Worm (Caenorhabditis elegans): ENCODE results near the gene Y37E11B.5.

Gene Y37E11B.5

ce11 chrIV:3570612-3571011 is 27.7 kb downstream of the Y37E11B.5 start:
- no peak for TF ChIP-seq unc-62 (GFP tag; optimal IDR thresholded peaks at IDR 0.05)

DNA sequence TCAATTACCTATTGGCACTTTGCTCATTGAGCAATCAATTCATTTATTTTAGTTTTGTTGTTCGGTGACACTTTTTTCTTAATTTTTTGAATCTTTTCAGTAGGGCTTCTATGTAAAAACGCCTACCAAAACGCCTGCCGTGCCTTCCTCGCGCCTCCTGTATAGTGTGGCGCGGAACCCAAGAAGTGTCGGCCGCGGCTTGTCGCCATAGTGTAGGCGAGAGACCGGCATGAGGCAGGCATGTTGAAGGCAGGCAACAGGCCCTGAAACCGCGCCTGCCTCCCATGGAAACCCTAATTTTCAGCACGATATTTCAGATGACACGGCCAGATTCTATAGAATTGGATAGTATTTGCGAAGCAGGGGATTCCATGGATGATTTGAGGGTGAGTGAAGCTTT is 29.7 kb downstream of the Y37E11B.5 start, which contains the start of gene otpl-1:
Gene otpl-1, plus strand, starts transcription at position 372 of the 400 bp plus-strand sequence.
- TF ChIP-seq unc-62 (GFP tag; optimal IDR thresholded peaks at IDR 0.05): no peak

- no peak for TF ChIP-seq unc-62 (GFP tag; optimal IDR thresholded peaks at IDR 0.05)
Observed at ce11 chrIV:3564901-3565300, 33.5 kb downstream of the Y37E11B.5 start, which contains the start of gene sre-5. Gene sre-5, plus strand, starts transcription at chrIV:3565201.

DNA sequence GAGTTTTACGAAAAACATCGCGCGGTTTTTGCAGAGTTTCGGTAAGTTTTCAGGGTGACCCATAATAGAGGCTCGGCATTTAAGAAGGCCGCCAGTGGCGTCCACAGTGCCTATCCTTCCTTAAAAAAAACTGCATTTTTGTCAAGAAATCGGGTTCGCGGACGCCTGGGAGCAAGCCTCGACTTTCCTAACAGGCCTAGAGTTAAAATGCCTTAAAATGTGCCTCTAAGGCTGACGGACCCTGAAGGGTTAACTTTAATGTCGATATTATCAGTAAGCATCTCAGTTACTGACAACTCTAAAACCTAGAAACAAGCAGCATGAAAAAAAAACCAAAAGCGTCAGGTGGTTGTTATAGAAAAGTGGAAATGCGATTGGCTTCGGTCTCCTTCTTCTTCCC is 39.2 kb downstream of the Y37E11B.5 start:
- TF ChIP-seq unc-62 (GFP tag; optimal IDR thresholded peaks at IDR 0.05): no peak

DNA sequence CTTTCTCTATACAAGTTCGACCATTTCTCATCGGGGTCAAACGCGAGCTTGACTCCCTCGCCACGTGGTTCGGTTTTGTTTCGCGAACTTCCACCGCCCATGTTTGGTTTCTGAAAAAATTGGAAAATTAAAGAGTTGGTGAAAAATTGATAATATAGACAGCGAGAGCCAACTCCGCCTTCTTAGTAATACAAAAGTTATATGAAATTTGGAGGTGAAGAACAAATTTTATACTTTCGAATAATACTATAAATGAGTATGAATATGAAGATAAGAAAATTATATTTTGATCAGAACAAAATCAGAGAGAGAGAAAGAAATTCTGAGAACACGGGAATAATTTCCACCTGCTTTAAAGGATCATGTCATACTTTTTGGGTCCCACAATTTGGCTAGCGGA is 41.0 kb downstream of the Y37E11B.5 start, which contains the start of gene osm-9:
Gene osm-9, minus strand, starts transcription at position 101 of the 400 bp plus-strand sequence.
- no peak for TF ChIP-seq unc-62 (GFP tag; optimal IDR thresholded peaks at IDR 0.05)

DNA sequence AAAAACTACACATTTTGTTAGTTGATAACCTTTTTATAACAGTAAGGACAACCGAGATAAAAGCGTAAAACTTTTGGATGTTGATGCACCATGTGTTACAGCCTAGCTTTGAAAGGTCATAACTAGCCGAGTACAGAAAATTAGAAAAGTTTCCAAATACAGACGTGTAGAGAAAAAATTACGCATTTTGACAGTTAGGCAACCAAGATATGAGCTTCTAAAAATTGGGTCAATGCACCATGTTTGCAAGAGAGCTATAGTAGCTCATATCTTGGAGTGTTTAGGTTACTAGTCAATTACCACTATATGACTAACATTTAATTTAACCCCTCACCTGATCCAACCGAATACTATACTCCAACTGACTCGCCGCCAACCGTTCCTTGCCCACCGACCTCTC is 45.4 kb downstream of the Y37E11B.5 start:
- TF ChIP-seq unc-62 (GFP tag; optimal IDR thresholded peaks at IDR 0.05): no peak

ce11 chrIV:3551777-3552462 is 46.4 kb downstream of the Y37E11B.5 start:
- TF ChIP-seq unc-62 (GFP tag; optimal IDR thresholded peaks at IDR 0.05): no peak

DNA sequence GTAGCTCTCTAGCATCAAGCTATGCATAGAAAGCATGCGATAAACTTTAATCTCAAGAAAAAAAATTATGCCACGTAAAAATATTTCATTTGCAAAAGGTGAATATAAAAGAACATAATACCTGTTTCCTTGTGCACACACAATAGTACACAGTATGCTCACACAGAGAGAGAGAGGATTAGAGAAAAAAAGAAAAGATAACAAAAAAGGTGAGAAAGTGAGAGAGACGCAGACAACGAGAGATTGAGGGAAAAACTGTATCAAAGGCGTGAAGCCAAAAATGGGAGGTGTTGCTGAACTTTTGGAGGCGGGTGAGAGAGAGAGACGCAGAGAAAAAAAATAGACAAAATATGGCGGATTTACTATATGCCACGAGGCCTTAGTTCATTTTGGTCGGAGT is 50.0 kb downstream of the Y37E11B.5 start:
- no peak for TF ChIP-seq unc-62 (GFP tag; optimal IDR thresholded peaks at IDR 0.05)

DNA sequence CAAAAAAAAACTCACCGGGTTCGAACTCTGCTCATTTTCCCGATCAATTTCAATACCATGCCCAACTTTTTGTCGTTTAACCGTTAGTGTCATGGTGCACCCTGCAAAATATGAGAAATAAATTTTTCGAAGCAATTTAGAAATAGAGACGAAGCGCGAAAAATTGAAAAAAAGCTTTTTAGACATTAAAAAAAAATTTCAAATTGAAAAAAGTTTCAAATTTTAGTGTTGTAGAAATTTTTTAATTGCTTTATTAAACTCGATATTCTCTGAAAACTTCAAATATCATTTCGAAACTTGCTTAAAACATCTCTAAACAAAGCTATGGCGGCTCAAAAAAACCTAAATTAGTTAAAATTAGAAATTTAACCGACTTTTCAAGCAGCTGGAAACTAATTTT is 50.9 kb downstream of the Y37E11B.5 start, which contains the start of gene nstp-6:
Gene nstp-6, minus strand, starts transcription at position 101 of the 400 bp plus-strand sequence.
- TF ChIP-seq unc-62 (GFP tag; optimal IDR thresholded peaks at IDR 0.05): no peak

ce11 chrIV:3545060-3545459 is 53.3 kb downstream of the Y37E11B.5 start:
- no peak for TF ChIP-seq unc-62 (GFP tag; optimal IDR thresholded peaks at IDR 0.05)
